Fruit fly (Drosophila melanogaster) whole organism, larva: ENCODE measurements around the gene ttk.
A peak's percentile ranks its signal among the peaks of the same experiment; 100 is the strongest.

Experiments
- noc ChIP-seq: fragments of 200-800 bp; sonication (Bioruptor generic); optimal IDR thresholded peaks from 3 replicates; lab custom pipeline; 2019; ENCODE audit warnings: missing biosample characterization, mild to moderate bottlenecking, missing genetic modification characterization, moderate library complexity

ttk gene

DNA sequence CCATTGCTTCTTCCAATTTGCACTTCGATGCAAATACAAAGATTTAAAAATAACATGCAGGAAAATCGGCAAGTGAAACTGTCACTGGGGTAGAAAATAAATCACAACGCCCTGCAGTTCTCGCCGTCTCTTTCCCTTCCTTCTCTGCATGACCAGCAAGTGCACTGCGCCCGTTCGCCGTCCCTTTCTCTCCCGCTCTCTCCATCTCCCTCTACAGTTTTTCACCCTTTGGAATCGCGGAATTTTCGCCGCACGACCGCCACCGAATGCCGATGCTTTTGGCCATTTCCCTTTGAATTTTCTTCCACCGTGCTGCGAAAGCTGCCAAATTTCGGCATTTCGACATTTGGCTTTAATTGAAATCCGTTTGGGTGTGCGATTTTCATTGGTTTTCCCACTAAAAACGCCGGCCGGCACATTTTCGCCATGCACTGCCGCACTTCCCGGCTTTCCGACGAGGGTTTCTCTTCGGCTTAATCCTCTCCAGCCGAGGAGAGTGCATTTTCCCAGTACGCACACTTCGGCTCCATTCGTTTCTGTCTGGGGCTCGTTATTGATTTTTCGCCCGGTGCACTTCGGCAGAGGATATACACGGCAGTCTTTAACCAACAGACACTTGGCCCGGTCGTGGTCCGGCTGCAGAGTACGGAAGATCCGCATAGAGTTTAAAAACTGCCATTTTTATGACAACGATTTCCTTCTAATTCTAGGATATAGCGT is 25.6 kb downstream of the ttk start:
- TF ChIP-seq noc (tag; lab: Kevin White, UChicago): no peak

DNA sequence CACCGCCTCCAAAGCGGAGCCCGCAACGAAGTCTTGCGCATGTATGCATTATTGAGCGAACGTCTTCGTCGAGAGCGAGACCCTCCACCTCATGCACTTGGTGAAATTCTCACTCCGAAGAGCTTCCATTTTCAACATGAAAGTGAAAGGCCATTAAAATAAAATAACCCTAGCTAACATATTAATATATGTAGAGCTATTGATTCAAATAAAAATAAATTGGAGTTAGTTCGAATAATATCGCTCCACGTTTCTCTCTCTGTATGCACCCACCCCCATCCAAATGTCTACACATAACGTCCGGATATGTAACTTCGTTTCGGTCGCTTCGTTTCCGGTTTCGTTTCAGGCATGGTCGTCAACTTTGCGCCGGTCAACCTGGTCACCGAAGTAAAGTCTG is 27.6 kb downstream of the ttk start:
- no peak for TF ChIP-seq noc (tag; lab: Kevin White, UChicago)

- no peak for TF ChIP-seq noc (tag; lab: Kevin White, UChicago)
Measured at dm6 chr3R:31743279-31743678, 29.6 kb downstream of the ttk start, which contains the start of gene Tbca. Tbca (plus strand) TSS chr3R:31743490.

dm6 chr3R:31744044-31744652 is 30.5 kb downstream of the ttk start, which contains the start of gene CG1896:
CG1896 (plus strand) TSS chr3R:31744282.
- peak; percentile 4 for TF ChIP-seq noc (tag; lab: Kevin White, UChicago)

- peak; percentile 67 for TF ChIP-seq noc (tag; lab: Kevin White, UChicago)
Measured at dm6 chr3R:31745629-31746081, 32.0 kb downstream of the ttk start, which contains the start of gene awd. awd (minus strand) TSS chr3R:31746077.

DNA sequence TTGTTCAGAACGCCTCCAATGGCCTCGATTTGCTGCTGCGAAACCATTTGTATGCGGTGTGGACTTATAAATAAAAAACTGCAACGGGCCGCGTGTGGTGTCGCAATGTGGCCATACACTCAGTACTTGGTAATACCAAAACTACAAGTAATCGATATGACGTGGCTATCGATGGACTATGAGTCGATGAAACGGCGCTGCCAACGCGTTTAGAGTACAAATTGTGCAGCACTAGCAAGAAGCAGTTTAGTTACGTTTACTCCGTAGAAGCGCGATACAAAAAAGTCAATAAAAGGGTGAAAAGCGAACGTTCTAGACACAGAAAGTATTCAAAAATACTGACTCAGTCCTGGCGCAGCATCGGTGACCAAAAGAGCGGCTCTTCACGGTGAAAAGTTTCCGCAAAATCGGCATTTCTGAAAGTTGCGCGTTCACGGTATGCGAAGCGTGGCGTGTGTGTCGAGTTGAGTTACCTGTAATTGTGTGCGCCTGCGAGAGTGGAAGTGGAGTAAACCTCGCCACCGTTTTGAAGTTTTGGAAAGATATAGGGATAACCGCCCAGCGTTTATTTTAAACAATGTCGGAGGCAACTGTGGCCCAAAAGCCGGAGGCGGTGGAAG is 33.9 kb downstream of the ttk start, which contains the start of the genes nero and CG1910:
Gene nero (minus strand): TSS at position 130 of the 620 bp plus-strand sequence.
Gene CG1910 (plus strand): TSS at position 215 of the 620 bp plus-strand sequence.
- no peak for TF ChIP-seq noc (tag; lab: Kevin White, UChicago)

- TF ChIP-seq noc (tag; lab: Kevin White, UChicago): peak; percentile 61
Measured at dm6 chr3R:31748093-31748996, 34.7 kb downstream of the ttk start.

dm6 chr3R:31754605-31755004 is 40.9 kb downstream of the ttk start, which contains the start of gene salt:
salt (minus strand) TSS chr3R:31754705.
- no peak for TF ChIP-seq noc (tag; lab: Kevin White, UChicago)

DNA sequence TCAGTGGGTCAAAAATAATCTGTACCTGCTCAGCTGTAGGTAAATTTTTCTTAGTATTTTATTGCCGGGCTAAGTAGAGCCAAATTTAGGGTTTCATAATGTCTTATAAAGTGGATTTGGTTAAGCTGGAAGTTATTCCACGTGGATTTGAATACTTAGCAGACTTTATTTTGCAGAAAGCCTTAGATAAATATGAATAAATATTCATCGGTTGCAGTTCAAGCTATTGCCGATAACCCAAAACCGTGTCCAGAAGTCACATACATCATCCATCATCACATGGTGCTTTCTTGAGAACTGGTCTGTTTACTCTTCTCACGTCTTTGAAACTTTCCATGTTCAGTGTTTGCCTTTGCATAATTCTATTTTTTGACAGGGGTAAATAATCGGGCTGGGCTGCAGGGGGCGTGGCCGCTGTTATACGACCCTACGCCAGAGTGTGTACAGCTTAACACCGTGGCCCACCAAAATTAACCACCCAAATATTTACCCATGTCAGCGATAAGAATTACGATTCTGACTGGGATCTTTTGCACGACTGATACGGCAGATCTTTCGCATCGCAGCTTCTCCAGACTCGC is 45.0 kb downstream of the ttk start, which contains the start of gene CG2187:
Gene CG2187 (minus strand): TSS at position 51 of the 581 bp plus-strand sequence.
- peak; percentile 79 for TF ChIP-seq noc (tag; lab: Kevin White, UChicago)

DNA sequence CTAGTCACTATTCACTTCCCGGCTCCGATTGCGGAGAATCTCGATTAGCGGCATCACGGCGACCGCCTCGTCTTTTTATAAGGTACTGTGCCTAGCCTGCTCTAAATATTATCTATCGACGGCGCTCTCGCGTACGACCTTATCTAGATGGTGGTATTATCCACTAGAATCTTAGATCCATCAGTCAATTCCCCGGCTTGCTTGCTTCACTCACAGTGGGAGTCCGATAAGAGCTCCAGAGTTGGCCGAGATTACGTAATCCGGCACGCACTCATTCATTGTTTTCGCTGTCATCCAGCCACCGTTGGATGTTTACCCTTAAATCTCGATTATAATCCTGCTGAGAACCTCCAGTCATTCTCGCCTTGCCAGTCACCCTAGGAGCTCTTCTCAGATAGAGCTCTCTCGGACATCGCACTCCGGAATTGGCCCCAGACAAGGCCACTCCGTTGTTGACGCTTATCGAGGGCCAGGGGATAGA is 47.9 kb downstream of the ttk start, which contains the start of gene Smvt:
Gene Smvt (minus strand): TSS at position 51 of the 481 bp plus-strand sequence.
- TF ChIP-seq noc (tag; lab: Kevin White, UChicago): peak; percentile 4

DNA sequence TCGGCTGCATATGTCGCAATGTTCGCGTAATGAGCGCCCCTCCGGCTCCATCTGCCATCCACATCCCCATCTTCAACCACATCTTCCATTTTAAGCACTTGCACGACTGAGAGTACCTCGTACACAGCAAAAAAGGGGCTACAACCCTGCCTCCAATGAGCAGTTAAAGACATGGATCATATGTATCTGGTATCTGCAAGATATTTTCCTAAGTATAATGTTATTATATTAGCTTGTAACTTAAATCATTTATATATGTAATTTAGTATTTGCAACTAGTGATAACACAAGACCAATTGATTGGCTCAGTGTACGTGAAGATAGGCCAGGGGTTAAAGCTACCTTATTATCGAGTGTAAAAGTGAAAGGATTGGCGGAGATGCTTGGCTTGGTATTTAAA is 49.0 kb downstream of the ttk start:
- no peak for TF ChIP-seq noc (tag; lab: Kevin White, UChicago)

DNA sequence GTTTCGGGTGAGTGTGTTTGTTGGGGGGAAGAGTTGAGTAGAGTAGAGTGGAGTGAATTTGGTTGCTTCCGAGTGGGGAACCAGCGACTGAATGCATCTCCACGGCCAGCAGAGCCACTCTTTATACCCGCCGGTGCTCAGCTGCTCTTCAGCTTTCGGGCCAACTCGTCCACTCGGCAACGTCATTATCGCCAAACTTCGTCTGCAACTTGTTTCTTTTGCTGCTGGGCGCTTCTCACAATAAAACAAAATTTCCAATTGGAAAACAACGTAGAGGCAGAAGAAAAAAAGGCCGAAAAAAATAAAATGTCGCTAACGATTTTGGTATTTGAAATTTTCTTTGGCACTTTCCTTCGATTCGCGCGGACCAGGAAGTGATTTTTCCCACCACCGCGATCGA is 51.0 kb downstream of the ttk start, which contains the start of gene CG2150:
Gene CG2150 (minus strand): TSS at position 101 of the 400 bp plus-strand sequence.
- TF ChIP-seq noc (tag; lab: Kevin White, UChicago): no peak

DNA sequence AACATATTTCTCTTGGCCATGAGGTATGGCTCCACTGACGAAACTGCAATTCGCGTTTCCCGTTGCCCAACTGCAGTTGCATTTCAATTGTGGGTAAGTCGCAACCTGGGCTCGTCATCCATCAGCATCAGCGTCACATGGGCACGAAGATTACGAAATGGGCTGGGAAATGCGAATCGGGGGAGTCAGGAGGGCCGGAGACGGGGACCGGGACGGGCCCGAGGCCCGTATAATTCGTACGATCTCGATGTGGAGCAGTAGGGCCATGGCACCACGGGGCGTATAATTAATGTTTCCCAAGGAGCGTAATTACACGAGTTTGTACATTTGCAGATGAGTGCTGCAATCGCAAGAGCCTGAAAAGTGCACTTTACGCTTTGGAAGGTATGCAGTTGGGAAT is 51.5 kb downstream of the ttk start:
- no peak for TF ChIP-seq noc (tag; lab: Kevin White, UChicago)

DNA sequence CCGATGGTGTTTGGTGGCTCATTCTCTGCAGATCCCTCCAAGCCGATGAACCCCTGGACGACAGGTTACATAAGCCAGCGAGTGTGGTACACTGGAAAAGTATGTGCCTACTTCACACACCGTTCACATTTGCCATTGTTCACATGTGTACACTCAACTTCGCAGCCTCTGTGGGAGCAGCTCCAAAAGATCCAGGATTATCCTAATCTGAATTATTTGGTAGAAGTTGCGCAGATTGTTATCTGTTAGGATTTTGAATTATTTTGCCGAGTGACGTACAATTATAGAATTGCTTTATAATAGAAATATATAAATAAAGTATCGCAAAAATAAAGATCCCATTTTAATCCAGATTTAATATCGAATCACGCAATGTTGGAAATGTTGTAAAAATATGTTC is 53.9 kb downstream of the ttk start:
- no peak for TF ChIP-seq noc (tag; lab: Kevin White, UChicago)
